Fruit fly (Drosophila melanogaster) whole organism, embryonic: ENCODE data around the gene mfas.

Experiments
- CG18262 ChIP-seq: fragments of 200-800 bp; optimal IDR thresholded peaks from 3 replicates; lab custom pipeline; 2019; ENCODE audit warnings: missing biosample characterization, mild to moderate bottlenecking, missing genetic modification characterization, moderate library complexity
- CG1832 ChIP-seq: fragments of 200-800 bp; sonication (Bioruptor generic); optimal IDR thresholded peaks from 2 replicates; lab custom pipeline; 2017; ENCODE audit warnings: missing biosample characterization, mild to moderate bottlenecking, missing genetic modification characterization, inconsistent platforms
- CG2875 ChIP-seq: fragments of 200-800 bp; sonication (Bioruptor generic); optimal IDR thresholded peaks from 2 replicates; lab custom pipeline; 2017; ENCODE audit warnings: missing biosample characterization, mild to moderate bottlenecking, missing genetic modification characterization, missing genetic modification reagents
- CG30020 ChIP-seq: fragments of 200-800 bp; optimal IDR thresholded peaks from 2 replicates; lab custom pipeline; 2019; ENCODE audit warnings: missing biosample characterization, mild to moderate bottlenecking, missing genetic modification characterization, moderate library complexity
- CG31388 ChIP-seq: fragments of 200-800 bp; sonication (Bioruptor generic); optimal IDR thresholded peaks from 2 replicates; lab custom pipeline; 2016; ENCODE audit warnings: missing biosample characterization, missing genetic modification characterization
- CG3847 ChIP-seq: fragments of 200-800 bp; sonication (Bioruptor generic); IDR thresholded peaks from 2 replicates; pipeline ENCODE4 v1.3.6; 2022; ENCODE audit warnings: missing biosample characterization, missing genetic modification characterization
- CG4617 ChIP-seq: fragments of 200-800 bp; sonication (Bioruptor generic); optimal IDR thresholded peaks from 3 replicates; lab custom pipeline; 2016; ENCODE audit warnings: missing biosample characterization, missing genetic modification characterization, borderline replicate concordance
- CG4730 ChIP-seq: fragments of 200-800 bp; sonication (Bioruptor generic); IDR thresholded peaks from 2 replicates; pipeline ENCODE4 v1.3.6; 2022; ENCODE audit warnings: missing biosample characterization, missing genetic modification characterization
- CG5180 ChIP-seq: fragments of 200-800 bp; sonication (Bioruptor generic); optimal IDR thresholded peaks from 3 replicates; lab custom pipeline; 2017; ENCODE audit warnings: missing biosample characterization, missing genetic modification characterization, mild to moderate bottlenecking, moderate library complexity, missing genetic modification reagents
- CG5245 ChIP-seq: fragments of 200-800 bp; sonication (Bioruptor generic); optimal IDR thresholded peaks from 3 replicates; lab custom pipeline; 2016; ENCODE audit warnings: missing biosample characterization, missing genetic modification characterization
- CG7372 ChIP-seq: fragments of 200-800 bp; sonication (Bioruptor generic); IDR thresholded peaks from 2 replicates; pipeline ENCODE4 v1.3.6; 2022; ENCODE audit warnings: missing biosample characterization, missing genetic modification characterization
- CG9817 ChIP-seq: fragments of 200-800 bp; sonication (Bioruptor generic); optimal IDR thresholded peaks from 2 replicates; lab custom pipeline; 2018; ENCODE audit warnings: missing biosample characterization, mild to moderate bottlenecking, missing genetic modification characterization, moderate library complexity
- D19B ChIP-seq: fragments of 200-800 bp; sonication (Bioruptor generic); optimal IDR thresholded peaks from 2 replicates; lab custom pipeline; 2017; ENCODE audit warnings: missing biosample characterization, mild to moderate bottlenecking, missing genetic modification characterization
- Dfd ChIP-seq, 2 experiments: fragments of >200 bp; optimal IDR thresholded peaks; 2 replicates each; lab custom pipeline; 2017; ENCODE audit warnings: missing biosample characterization in 2 of 2, missing genetic modification characterization in 2 of 2
- Doc3 ChIP-seq: fragments of 200-800 bp; sonication (Bioruptor generic); IDR thresholded peaks from 3 replicates; pipeline ENCODE4 v1.3.6; 2022; ENCODE audit warnings: missing biosample characterization, missing genetic modification characterization; ENCODE audit not compliant: partially characterized antibody
- Ets65A ChIP-seq: fragments of 200-800 bp; sonication (Bioruptor generic); peaks from one replicate; lab custom pipeline; 2016; ENCODE audit warnings: missing biosample characterization, missing genetic modification characterization
- Gug ChIP-seq: fragments of 200-800 bp; sonication (Bioruptor generic); IDR thresholded peaks from 4 replicates; pipeline ENCODE4 v1.3.6; 2022; ENCODE audit warnings: missing biosample characterization, missing genetic modification characterization
- HLH3B ChIP-seq: fragments of 200-800 bp; sonication (Bioruptor generic); IDR thresholded peaks from 2 replicates; pipeline ENCODE4 v1.3.6; 2022; ENCODE audit warnings: missing biosample characterization, missing genetic modification characterization
- Lpt ChIP-seq: fragments of >200 bp; optimal IDR thresholded peaks from 2 replicates; lab custom pipeline; 2018; ENCODE audit warnings: missing biosample characterization, missing genetic modification characterization
- NC2β ChIP-seq: fragments of 200-800 bp; sonication (Bioruptor generic); optimal IDR thresholded peaks from 2 replicates; lab custom pipeline; 2016; ENCODE audit warnings: missing biosample characterization, missing genetic modification characterization
- Opbp ChIP-seq: fragments of 200-800 bp; sonication (Bioruptor generic); IDR thresholded peaks from 3 replicates; pipeline ENCODE4 v1.3.6; 2022; ENCODE audit warnings: missing biosample characterization, missing genetic modification characterization; ENCODE audit not compliant: partially characterized antibody
- Optix ChIP-seq: fragments of 200-800 bp; sonication (Bioruptor generic); IDR thresholded peaks from 3 replicates; pipeline ENCODE4 v1.3.6; 2022; ENCODE audit warnings: missing biosample characterization, missing genetic modification characterization
- Side ChIP-seq: fragments of 200-800 bp; sonication (Bioruptor generic); optimal IDR thresholded peaks from 2 replicates; lab custom pipeline; 2016; ENCODE audit warnings: missing biosample characterization, missing genetic modification characterization
- Six4 ChIP-seq: fragments of 200-800 bp; sonication (Bioruptor generic); optimal IDR thresholded peaks from 2 replicates; lab custom pipeline; 2016; ENCODE audit warnings: missing biosample characterization, missing genetic modification characterization
- Sox100B ChIP-seq: fragments of 200-800 bp; sonication (Bioruptor generic); optimal IDR thresholded peaks from 3 replicates; lab custom pipeline; 2018; ENCODE audit warnings: missing biosample characterization, mild to moderate bottlenecking, missing genetic modification characterization
- Ssrp ChIP-seq: fragments of 200-800 bp; sonication (Bioruptor generic); optimal IDR thresholded peaks from 2 replicates; lab custom pipeline; 2018; ENCODE audit warnings: missing biosample characterization, mild to moderate bottlenecking, missing genetic modification characterization, moderate library complexity
- Vsx1 ChIP-seq: fragments of 200-800 bp; sonication (Bioruptor generic); optimal IDR thresholded peaks from 2 replicates; lab custom pipeline; 2017; ENCODE audit warnings: missing biosample characterization, mild to moderate bottlenecking, missing genetic modification characterization, missing genetic modification reagents
- crc ChIP-seq: fragments of 200-800 bp; sonication (Bioruptor generic); optimal IDR thresholded peaks from 2 replicates; lab custom pipeline; 2016; ENCODE audit warnings: missing biosample characterization, missing genetic modification characterization
- ewg ChIP-seq: fragments of 200-800 bp; sonication (Bioruptor generic); optimal IDR thresholded peaks from 3 replicates; lab custom pipeline; 2017; ENCODE audit warnings: mild to moderate bottlenecking, missing biosample characterization, missing genetic modification reagents, missing genetic modification characterization
- eyg ChIP-seq: fragments of 200-800 bp; sonication (Bioruptor generic); optimal IDR thresholded peaks from 3 replicates; lab custom pipeline; 2016; ENCODE audit warnings: missing biosample characterization, missing genetic modification characterization
- fd3F ChIP-seq: fragments of 200-800 bp; sonication (Bioruptor generic); optimal IDR thresholded peaks from 2 replicates; lab custom pipeline; 2018; ENCODE audit warnings: missing biosample characterization, mild to moderate bottlenecking, missing genetic modification characterization, moderate library complexity
- grau ChIP-seq: fragments of 200-800 bp; optimal IDR thresholded peaks from 3 replicates; lab custom pipeline; 2019; ENCODE audit warnings: missing biosample characterization, mild to moderate bottlenecking, missing genetic modification characterization, moderate library complexity
- hkb ChIP-seq, 2 experiments: fragments of 200-800 bp in 1 of 2; fragments of >200 bp in 1 of 2; sonication (Bioruptor generic) in 1 of 2; IDR thresholded peaks in 1 of 2; optimal IDR thresholded peaks in 1 of 2; 2 replicates each; pipeline versions ENCODE4 v1.3.6 to Lab custom; 2017 to 2022; ENCODE audit warnings: missing biosample characterization in 1 of 2, missing genetic modification characterization in 1 of 2
- lmd ChIP-seq: fragments of 200-800 bp; sonication (Bioruptor generic); IDR thresholded peaks from 2 replicates; pipeline ENCODE4 v1.3.6; 2022; ENCODE audit warnings: missing biosample characterization, missing genetic modification characterization
- onecut ChIP-seq: fragments of 200-800 bp; sonication (Bioruptor generic); IDR thresholded peaks from 2 replicates; pipeline ENCODE4 v1.3.6; 2022; ENCODE audit warnings: missing biosample characterization, missing genetic modification characterization
- sens-2 ChIP-seq: fragments of 200-800 bp; sonication (Bioruptor generic); IDR thresholded peaks from 2 replicates; pipeline ENCODE4 v1.3.6; 2022; ENCODE audit warnings: missing biosample characterization, missing genetic modification characterization
- shn ChIP-seq: fragments of 200-800 bp; sonication (Bioruptor generic); optimal IDR thresholded peaks from 3 replicates; lab custom pipeline; 2016; ENCODE audit warnings: missing biosample characterization, missing genetic modification characterization
- sim ChIP-seq: fragments of 200-800 bp; sonication (Bioruptor generic); IDR thresholded peaks from 2 replicates; pipeline ENCODE4 v1.3.6; 2022; ENCODE audit warnings: missing biosample characterization, missing genetic modification characterization
- slou ChIP-seq: fragments of 200-800 bp; sonication (Bioruptor generic); optimal IDR thresholded peaks from 3 replicates; lab custom pipeline; 2016; ENCODE audit warnings: missing biosample characterization, missing genetic modification characterization
- toy ChIP-seq: fragments of 200-800 bp; sonication (Bioruptor generic); IDR thresholded peaks from 2 replicates; pipeline ENCODE4 v1.3.6; 2022; ENCODE audit warnings: missing biosample characterization, missing genetic modification characterization
- wor ChIP-seq: fragments of 200-800 bp; sonication (Bioruptor generic); IDR thresholded peaks from 2 replicates; pipeline ENCODE4 v1.3.6; 2022; ENCODE audit warnings: missing biosample characterization, missing genetic modification characterization

Gene mfas

dm6 chr3R:11962739-11963214 lies 30.3 kb downstream of the mfas start, which contains the start of the genes CG3281 and aurA (continued):
- TF ChIP-seq CG4730 (GFP tag; lab: Robert Waterston, UW) = peak; percentile 36; the same call in 1 of the 2 replicates
- TF ChIP-seq CG9817 (tag; lab: Kevin White, UChicago) = peak; percentile 82
- peak; percentile 57; the same call in 1 of the 4 replicates for TF ChIP-seq Gug (GFP tag; lab: Robert Waterston, UW)
- TF ChIP-seq fd3F (GFP tag; lab: Kevin White, UChicago) = peak; percentile 39
- TF ChIP-seq CG7372 (GFP tag; lab: Robert Waterston, UW) = peak; percentile 58
- peak; percentile 46 for TF ChIP-seq ewg (GFP tag; lab: Kevin White, UChicago)
- TF ChIP-seq CG5180 (GFP tag; lab: Kevin White, UChicago) = no peak
- peak; percentile 77 for TF ChIP-seq grau (tag; lab: Kevin White, UChicago)
- peak; percentile 73 for TF ChIP-seq CG18262 (tag; lab: Kevin White, UChicago)
- TF ChIP-seq CG30020 (tag; lab: Kevin White, UChicago) = peak; percentile 76
- peak; percentile 92 for TF ChIP-seq Opbp (GFP tag; lab: Robert Waterston, UW)
- peak; percentile 19; the same call in 1 of the 2 replicates for TF ChIP-seq HLH3B
- no peak for TF ChIP-seq CG1832 (GFP tag; lab: Kevin White, UChicago)
- no peak for TF ChIP-seq CG2875 (GFP tag; lab: Kevin White, UChicago)
- peak; percentile 71 for TF ChIP-seq CG4617 (GFP tag; lab: Kevin White, UChicago)
- TF ChIP-seq crc (GFP tag; lab: Kevin White, UChicago) = peak; percentile 68
- peak; percentile 98 for TF ChIP-seq Doc3
- no peak for TF ChIP-seq CG31388 (GFP tag; lab: Kevin White, UChicago)
- TF ChIP-seq CG5245 (GFP tag; lab: Kevin White, UChicago) = peak; percentile 32
- TF ChIP-seq Optix (GFP tag; lab: Robert Waterston, UW) = no peak
- TF ChIP-seq shn (GFP tag; lab: Kevin White, UChicago) = peak; percentile 80
- TF ChIP-seq toy (GFP tag; lab: Robert Waterston, UW) = no peak
- no peak for TF ChIP-seq Dfd (GFP tag; optimal IDR thresholded peaks at IDR 0.05; lab: Kevin White, UChicago)
- peak; percentile 26 for TF ChIP-seq D19B (GFP tag; lab: Kevin White, UChicago)
- peak; percentile 59 for TF ChIP-seq Six4 (GFP tag; lab: Kevin White, UChicago)
- peak; percentile 76 for TF ChIP-seq NC2β
- peak; percentile 76 for TF ChIP-seq slou
- TF ChIP-seq Vsx1 (GFP tag; lab: Kevin White, UChicago) = peak; percentile 39
- no peak for TF ChIP-seq sens-2
- peak; percentile 16; the same call in 1 of the 2 replicates for TF ChIP-seq wor (GFP tag; lab: Robert Waterston, UW)
- TF ChIP-seq lmd = peak; percentile 60; the same call in 1 of the 2 replicates
- TF ChIP-seq Ssrp = peak; percentile 43
- peak; percentile 72 for TF ChIP-seq Side (GFP tag; lab: Kevin White, UChicago)
- TF ChIP-seq eyg (GFP tag; lab: Kevin White, UChicago) = peak; percentile 38
- TF ChIP-seq Lpt = no peak
- no peak for TF ChIP-seq sim (GFP tag; lab: Robert Waterston, UW)
- TF ChIP-seq CG3847 (GFP tag; lab: Robert Waterston, UW) = peak; percentile 88
- TF ChIP-seq Ets65A = peak; percentile 96
- no peak for TF ChIP-seq hkb (optimal IDR thresholded peaks at IDR 0.05; lab: Kevin White, UChicago)
- TF ChIP-seq hkb (GFP tag; IDR thresholded peaks at IDR 0.05; lab: Robert Waterston, UW) = 0 out of 2 replicates have a peak, but pooled peaks have one; percentile 40
- TF ChIP-seq Sox100B = no peak
- TF ChIP-seq, all 482 proteins: peak for 323

- 0 out of 2 replicates have a peak, but pooled peaks have one; percentile 14 for TF ChIP-seq onecut (GFP tag; lab: Robert Waterston, UW)
These were observed 34.9 kb downstream of the mfas start, which contains the start of gene Hsp70Ab for dm6 chr3R:11958235-11958634. TSS of gene Hsp70Ab (plus strand) at chr3R:11958535.
